Fruit fly (Drosophila melanogaster) whole organism, embryonic: ENCODE data around the gene CG13482.

Source experiments
- Atf-2 ChIP-seq: fragments of 200-800 bp; sonication (Bioruptor generic); optimal IDR thresholded peaks from 2 replicates; lab custom pipeline; 2016; ENCODE audit warnings: missing biosample characterization, missing genetic modification characterization
- CG10979 ChIP-seq: fragments of 200-800 bp; sonication (Bioruptor generic); optimal IDR thresholded peaks from 2 replicates; lab custom pipeline; 2018; ENCODE audit warnings: missing biosample characterization, mild to moderate bottlenecking, missing genetic modification characterization, moderate library complexity
- CG11456 ChIP-seq: fragments of 200-800 bp; sonication (Bioruptor generic); IDR thresholded peaks from 3 replicates; pipeline ENCODE4 v1.3.6; 2022; ENCODE audit warnings: missing biosample characterization, missing genetic modification characterization
- CG12219 ChIP-seq: fragments of 200-800 bp; sonication (Bioruptor generic); optimal IDR thresholded peaks from 3 replicates; lab custom pipeline; 2018; ENCODE audit warnings: missing biosample characterization, mild to moderate bottlenecking, missing genetic modification characterization
- CG14441 ChIP-seq: fragments of 200-800 bp; sonication (Bioruptor generic); IDR thresholded peaks from 2 replicates; pipeline ENCODE4 v1.3.6; 2022; ENCODE audit warnings: missing biosample characterization, missing genetic modification characterization
- CG14710 ChIP-seq: fragments of 200-800 bp; sonication (Bioruptor generic); optimal IDR thresholded peaks from 3 replicates; lab custom pipeline; 2019; ENCODE audit warnings: missing biosample characterization, mild to moderate bottlenecking, missing genetic modification characterization, moderate library complexity
- CG1529 ChIP-seq: fragments of 200-800 bp; sonication (Bioruptor generic); optimal IDR thresholded peaks from 3 replicates; lab custom pipeline; 2018; ENCODE audit warnings: missing biosample characterization, missing genetic modification characterization
- CG15696 ChIP-seq: fragments of 200-800 bp; sonication (Bioruptor generic); optimal IDR thresholded peaks from 2 replicates; lab custom pipeline; 2019; ENCODE audit warnings: missing biosample characterization, mild to moderate bottlenecking, missing genetic modification characterization, moderate library complexity
- CG16815 ChIP-seq: fragments of 200-800 bp; sonication (Bioruptor generic); optimal IDR thresholded peaks from 3 replicates; lab custom pipeline; 2017; ENCODE audit warnings: missing biosample characterization, mild to moderate bottlenecking, missing genetic modification characterization
- CG17359 ChIP-seq: fragments of 200-800 bp; sonication (Bioruptor generic); optimal IDR thresholded peaks from 3 replicates; lab custom pipeline; 2018; ENCODE audit warnings: missing biosample characterization, mild to moderate bottlenecking, missing genetic modification characterization, moderate library complexity
- CG17385 ChIP-seq: fragments of 200-800 bp; sonication (Bioruptor generic); optimal IDR thresholded peaks from 3 replicates; lab custom pipeline; 2018; ENCODE audit warnings: missing biosample characterization, mild to moderate bottlenecking, missing genetic modification characterization
- CG7556 ChIP-seq: fragments of 200-800 bp; sonication (Bioruptor generic); optimal IDR thresholded peaks from 2 replicates; lab custom pipeline; 2017; ENCODE audit warnings: missing biosample characterization, mild to moderate bottlenecking, missing genetic modification characterization
- CG9797 ChIP-seq: fragments of 200-800 bp; sonication (Bioruptor generic); optimal IDR thresholded peaks from 3 replicates; lab custom pipeline; 2018; ENCODE audit warnings: missing biosample characterization, mild to moderate bottlenecking, missing genetic modification characterization
- CoRest ChIP-seq: fragments of 200-800 bp; sonication (Bioruptor generic); optimal IDR thresholded peaks from 3 replicates; lab custom pipeline; 2018; ENCODE audit warnings: missing biosample characterization, mild to moderate bottlenecking, missing genetic modification characterization, moderate library complexity
- E2f1 ChIP-seq: fragments of 200-800 bp; sonication (Bioruptor generic); IDR thresholded peaks from 2 replicates; pipeline ENCODE4 v1.3.6; 2022; ENCODE audit warnings: missing biosample characterization, missing genetic modification characterization
- ERR ChIP-seq: fragments of 200-800 bp; sonication (Bioruptor generic); optimal IDR thresholded peaks from 2 replicates; lab custom pipeline; 2016; ENCODE audit warnings: missing biosample characterization, missing genetic modification characterization
- H2.0 ChIP-seq: fragments of 200-800 bp; sonication (Bioruptor generic); IDR thresholded peaks from 2 replicates; pipeline ENCODE4 v1.3.6; 2022; ENCODE audit warnings: missing biosample characterization, missing genetic modification characterization
- HLH3B ChIP-seq: fragments of 200-800 bp; sonication (Bioruptor generic); IDR thresholded peaks from 2 replicates; pipeline ENCODE4 v1.3.6; 2022; ENCODE audit warnings: missing biosample characterization, missing genetic modification characterization
- Hmr ChIP-seq: fragments of 200-800 bp; sonication (Bioruptor generic); optimal IDR thresholded peaks from 3 replicates; lab custom pipeline; 2017; ENCODE audit warnings: mild to moderate bottlenecking, missing biosample characterization, missing genetic modification reagents, missing genetic modification characterization
- Hr51 ChIP-seq, 2 experiments: fragments of 200-800 bp; sonication (Bioruptor generic); optimal IDR thresholded peaks; 2 replicates in 1 of 2; 3 replicates in 1 of 2; lab custom pipeline; 2016 to 2018; ENCODE audit warnings: missing biosample characterization in 2 of 2, missing genetic modification characterization in 2 of 2, mild to moderate bottlenecking in 1 of 2, moderate library complexity in 1 of 2
- Mad ChIP-seq: fragments of 200-800 bp; sonication (Bioruptor generic); optimal IDR thresholded peaks from 2 replicates; lab custom pipeline; 2016; ENCODE audit warnings: missing biosample characterization, missing genetic modification characterization
- Xrp1 ChIP-seq: fragments of 200-800 bp; sonication (Bioruptor generic); IDR thresholded peaks from 2 replicates; pipeline ENCODE4 v1.3.6; 2022; ENCODE audit warnings: missing biosample characterization, missing genetic modification characterization
- al ChIP-seq: fragments of 200-800 bp; sonication (Bioruptor generic); IDR thresholded peaks from 2 replicates; pipeline ENCODE4 v1.3.6; 2022; ENCODE audit warnings: missing biosample characterization, missing genetic modification characterization
- bsh ChIP-seq, 2 experiments: fragments of 200-800 bp; sonication (Bioruptor generic); optimal IDR thresholded peaks; 2 replicates each; lab custom pipeline; 2017 to 2018; ENCODE audit warnings: mild to moderate bottlenecking in 2 of 2, missing biosample characterization in 2 of 2, missing genetic modification characterization in 2 of 2, moderate library complexity in 1 of 2
- cad ChIP-seq: fragments of >200 bp; optimal IDR thresholded peaks from 2 replicates; lab custom pipeline; 2017; ENCODE audit warnings: missing biosample characterization, missing genetic modification characterization
- cg ChIP-seq: fragments of 200-800 bp; sonication (Bioruptor generic); optimal IDR thresholded peaks from 3 replicates; lab custom pipeline; 2019; ENCODE audit warnings: missing biosample characterization, mild to moderate bottlenecking, missing genetic modification characterization, moderate library complexity
- chm ChIP-seq: fragments of 200-800 bp; sonication (Bioruptor generic); IDR thresholded peaks from 2 replicates; pipeline ENCODE4 v1.3.6; 2022; ENCODE audit warnings: missing biosample characterization, missing genetic modification characterization
- fu2 ChIP-seq: fragments of 200-800 bp; sonication (Bioruptor generic); optimal IDR thresholded peaks from 2 replicates; lab custom pipeline; 2016; ENCODE audit warnings: missing biosample characterization, missing genetic modification characterization
- gem ChIP-seq: fragments of 200-800 bp; sonication (Bioruptor generic); optimal IDR thresholded peaks from 2 replicates; lab custom pipeline; 2019; ENCODE audit warnings: missing biosample characterization, mild to moderate bottlenecking, missing genetic modification characterization, moderate library complexity
- hkb ChIP-seq, 2 experiments: fragments of 200-800 bp in 1 of 2; fragments of >200 bp in 1 of 2; sonication (Bioruptor generic) in 1 of 2; IDR thresholded peaks in 1 of 2; optimal IDR thresholded peaks in 1 of 2; 2 replicates each; pipeline versions ENCODE4 v1.3.6 to Lab custom; 2017 to 2022; ENCODE audit warnings: missing biosample characterization in 1 of 2, missing genetic modification characterization in 1 of 2
- ind ChIP-seq: fragments of 200-800 bp; sonication (Bioruptor generic); optimal IDR thresholded peaks from 3 replicates; lab custom pipeline; 2016; ENCODE audit warnings: missing biosample characterization, missing genetic modification characterization
- lmd ChIP-seq: fragments of 200-800 bp; sonication (Bioruptor generic); IDR thresholded peaks from 2 replicates; pipeline ENCODE4 v1.3.6; 2022; ENCODE audit warnings: missing biosample characterization, missing genetic modification characterization
- nmo ChIP-seq: fragments of 200-800 bp; sonication (Bioruptor generic); optimal IDR thresholded peaks from 2 replicates; lab custom pipeline; 2018; ENCODE audit warnings: missing biosample characterization, mild to moderate bottlenecking, missing genetic modification characterization, moderate library complexity
- pho ChIP-seq: fragments of 200-800 bp; sonication (Bioruptor generic); optimal IDR thresholded peaks from 2 replicates; lab custom pipeline; 2016; ENCODE audit warnings: missing biosample characterization, missing genetic modification characterization
- prd ChIP-seq, 3 experiments: fragments of >200 bp in 2 of 3; fragments of 200-800 bp in 1 of 3; sonication (Bioruptor generic) in 1 of 3; optimal IDR thresholded peaks in 2 of 3; IDR thresholded peaks in 1 of 3; 2 replicates in 2 of 3; 3 replicates in 1 of 3; pipeline versions ENCODE4 v1.3.6 to Lab custom; 2017 to 2022; ENCODE audit warnings: missing biosample characterization in 1 of 3, missing genetic modification characterization in 1 of 3
- schlank ChIP-seq: fragments of 200-800 bp; sonication (Bioruptor generic); optimal IDR thresholded peaks from 2 replicates; lab custom pipeline; 2018; ENCODE audit warnings: missing biosample characterization, mild to moderate bottlenecking, missing genetic modification characterization
- sens-2 ChIP-seq: fragments of 200-800 bp; sonication (Bioruptor generic); IDR thresholded peaks from 2 replicates; pipeline ENCODE4 v1.3.6; 2022; ENCODE audit warnings: missing biosample characterization, missing genetic modification characterization
- trh ChIP-seq: fragments of 200-800 bp; sonication (Bioruptor generic); optimal IDR thresholded peaks from 2 replicates; lab custom pipeline; 2016; ENCODE audit warnings: missing biosample characterization, missing genetic modification characterization
- unpg ChIP-seq: fragments of 200-800 bp; sonication (Bioruptor generic); optimal IDR thresholded peaks from 3 replicates; lab custom pipeline; 2018; ENCODE audit warnings: missing biosample characterization, mild to moderate bottlenecking, missing genetic modification characterization, moderate library complexity
- vvl ChIP-seq: fragments of 200-800 bp; sonication (Bioruptor generic); IDR thresholded peaks from 2 replicates; pipeline ENCODE4 v1.3.6; 2022; ENCODE audit warnings: missing biosample characterization, missing genetic modification characterization
- wdn ChIP-seq: fragments of 200-800 bp; sonication (Bioruptor generic); IDR thresholded peaks from 2 replicates; pipeline ENCODE4 v1.3.6; 2022; ENCODE audit warnings: missing biosample characterization, missing genetic modification characterization
- yki ChIP-seq: fragments of >200 bp; optimal IDR thresholded peaks from 3 replicates; lab custom pipeline; 2018

Gene CG13482

DNA sequence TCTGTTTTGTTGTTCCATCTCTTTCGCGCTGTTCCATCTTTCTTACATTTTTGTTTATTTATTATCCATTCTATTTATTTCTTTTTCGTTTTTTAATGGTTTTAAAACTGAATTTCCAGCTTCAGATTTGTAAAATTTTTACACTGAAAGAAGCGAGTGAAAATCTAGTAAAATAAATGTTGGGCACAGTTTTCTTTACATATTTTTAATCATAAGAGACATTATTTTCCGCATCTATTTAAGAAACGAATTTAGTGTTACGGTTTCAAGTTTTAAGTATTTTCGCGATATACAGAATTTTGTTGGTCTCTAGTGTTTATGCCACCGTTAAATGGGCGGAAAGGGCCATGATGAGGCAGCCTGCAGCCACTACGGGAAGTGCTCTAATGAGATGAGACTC lies 41.3 kb upstream of the CG13482 start (continued):
- TF ChIP-seq nmo (GFP tag; lab: Kevin White, UChicago): peak; percentile 21
- no peak for TF ChIP-seq ERR (GFP tag; lab: Kevin White, UChicago)
- no peak for TF ChIP-seq schlank (tag; lab: Kevin White, UChicago)
- TF ChIP-seq Hr51 (GFP tag; optimal IDR thresholded peaks at IDR 0.05; lab: Kevin White, UChicago): no peak
- TF ChIP-seq HLH3B (GFP tag; lab: Robert Waterston, UW): peak; percentile 35; the same call in 1 of the 2 replicates
- no peak for TF ChIP-seq sens-2 (GFP tag; lab: Robert Waterston, UW)
- TF ChIP-seq CG9797 (GFP tag; lab: Kevin White, UChicago): no peak
- no peak for TF ChIP-seq fu2 (GFP tag; lab: Kevin White, UChicago)
- TF ChIP-seq prd (optimal IDR thresholded peaks at IDR 0.05; lab: Kevin White, UChicago): no peak
- TF ChIP-seq prd (GFP tag; IDR thresholded peaks at IDR 0.05; lab: Robert Waterston, UW): no peak
- peak; percentile 50 for TF ChIP-seq gem (tag; lab: Kevin White, UChicago)
- TF ChIP-seq trh: no peak
- no peak for TF ChIP-seq CG14441
- TF ChIP-seq CG7556 (GFP tag; lab: Kevin White, UChicago): peak; percentile 11
- TF ChIP-seq H2.0 (GFP tag; lab: Robert Waterston, UW): no peak
- TF ChIP-seq CG10979 (tag; lab: Kevin White, UChicago): peak; percentile 34
- no peak for TF ChIP-seq CG1529 (GFP tag; lab: Kevin White, UChicago)
- TF ChIP-seq vvl (GFP tag; lab: Robert Waterston, UW): no peak
- no peak for TF ChIP-seq CG16815 (GFP tag; lab: Kevin White, UChicago)
- peak; percentile 52; the same call in 1 of the 2 replicates for TF ChIP-seq Xrp1 (GFP tag; lab: Robert Waterston, UW)
- no peak for TF ChIP-seq al
- TF ChIP-seq bsh (GFP tag; optimal IDR thresholded peaks at IDR 0.05; lab: Kevin White, UChicago): peak in 1 of 2 experiments; percentile 42
- TF ChIP-seq chm (GFP tag; lab: Robert Waterston, UW): no peak
- no peak for TF ChIP-seq Mad (GFP tag; lab: Kevin White, UChicago)
- TF ChIP-seq CG11456 (GFP tag; lab: Robert Waterston, UW): no peak
- TF ChIP-seq Atf-2 (GFP tag; lab: Kevin White, UChicago): no peak
- 0 out of 2 replicates have a peak, but pooled peaks have one; percentile 27 for TF ChIP-seq E2f1 (GFP tag; lab: Robert Waterston, UW)
- TF ChIP-seq pho (GFP tag; lab: Kevin White, UChicago): no peak
- no peak for TF ChIP-seq ind
- TF ChIP-seq lmd: no peak
- TF ChIP-seq hkb (optimal IDR thresholded peaks at IDR 0.05; lab: Kevin White, UChicago): no peak
- no peak for TF ChIP-seq hkb (GFP tag; IDR thresholded peaks at IDR 0.05; lab: Robert Waterston, UW)
- peak; percentile 31 for TF ChIP-seq CoRest (tag; lab: Kevin White, UChicago)
- no peak for TF ChIP-seq yki (lab: Kevin White, UChicago)
- TF ChIP-seq unpg (GFP tag; lab: Kevin White, UChicago): peak; percentile 20
- no peak for TF ChIP-seq Hmr (GFP tag; lab: Kevin White, UChicago)
- no peak for TF ChIP-seq wdn
- no peak for TF ChIP-seq CG12219 (GFP tag; lab: Kevin White, UChicago)
- no peak for TF ChIP-seq cad (GFP tag; lab: Kevin White, UChicago)
- no peak for TF ChIP-seq cg
- TF ChIP-seq CG14710 (tag; lab: Kevin White, UChicago): peak; percentile 20
- TF ChIP-seq CG17385 (GFP tag; lab: Kevin White, UChicago): no peak
- no peak for TF ChIP-seq CG15696 (tag; lab: Kevin White, UChicago)
- TF ChIP-seq CG17359 (tag; lab: Kevin White, UChicago): peak; percentile 2
